Fruit fly (Drosophila melanogaster): ENCODE data around the gene ND-ACP.
A peak's percentile ranks its signal among the peaks of the same experiment; 100 is the strongest.

The ND-ACP gene

dm6 chr3L:1346956-1347587 lies 17.3 kb downstream of the ND-ACP start:
- TF ChIP-seq CG8478 (optimal IDR thresholded peaks at IDR 0.05) (no peak), CTCF (optimal IDR thresholded peaks at IDR 0.05) (no peak)

- TF ChIP-seq CG8478 (optimal IDR thresholded peaks at IDR 0.05) (no peak), CTCF (optimal IDR thresholded peaks at IDR 0.05) (no peak)
Observed at dm6 chr3L:1348248-1348647, 18.5 kb downstream of the ND-ACP start.

- TF ChIP-seq CG8478 (optimal IDR thresholded peaks at IDR 0.05): no peak
- no peak for TF ChIP-seq CTCF (optimal IDR thresholded peaks at IDR 0.05)
Observed at dm6 chr3L:1348935-1349334, 19.2 kb downstream of the ND-ACP start.

DNA sequence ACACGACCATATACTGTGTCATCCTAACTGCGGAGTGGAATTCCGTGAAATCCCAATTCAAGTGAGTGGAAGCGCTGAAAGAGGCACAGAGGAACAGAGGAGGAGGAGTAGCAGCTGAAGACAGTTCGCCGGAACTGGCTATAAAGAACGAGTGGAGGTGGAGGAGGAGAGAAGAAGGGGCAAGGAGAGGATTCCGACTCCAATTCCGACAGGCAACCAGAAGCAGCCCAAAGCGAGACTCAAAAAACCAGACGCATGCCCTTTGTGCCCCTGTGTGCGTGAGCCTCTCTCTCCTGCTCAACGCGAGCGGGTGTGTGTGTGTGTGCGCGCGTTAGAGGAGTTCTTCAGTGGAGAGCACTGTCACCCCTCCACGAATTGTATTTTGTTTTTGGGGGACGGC lies 19.6 kb downstream of the ND-ACP start:
- TF ChIP-seq CTCF (optimal IDR thresholded peaks at IDR 0.05): no peak
- no peak for TF ChIP-seq CG8478 (optimal IDR thresholded peaks at IDR 0.05)

dm6 chr3L:1349942-1350923 lies 20.5 kb downstream of the ND-ACP start:
- TF ChIP-seq CTCF (optimal IDR thresholded peaks at IDR 0.05) (peak in 1 of 2 experiments; percentile 18), CG8478 (optimal IDR thresholded peaks at IDR 0.05) (no peak)

- TF ChIP-seq CTCF (optimal IDR thresholded peaks at IDR 0.05) (no peak), CG8478 (optimal IDR thresholded peaks at IDR 0.05) (no peak)
Observed at dm6 chr3L:1350924-1351215, 21.1 kb downstream of the ND-ACP start, which contains the start of gene CG9166. CG9166 (plus strand) TSS chr3L:1351116.

dm6 chr3L:1352065-1352464 lies 22.3 kb downstream of the ND-ACP start:
- no peak for TF ChIP-seq CG8478 (optimal IDR thresholded peaks at IDR 0.05)
- peak; percentile 90 to 93 for TF ChIP-seq CTCF (optimal IDR thresholded peaks at IDR 0.05)

DNA sequence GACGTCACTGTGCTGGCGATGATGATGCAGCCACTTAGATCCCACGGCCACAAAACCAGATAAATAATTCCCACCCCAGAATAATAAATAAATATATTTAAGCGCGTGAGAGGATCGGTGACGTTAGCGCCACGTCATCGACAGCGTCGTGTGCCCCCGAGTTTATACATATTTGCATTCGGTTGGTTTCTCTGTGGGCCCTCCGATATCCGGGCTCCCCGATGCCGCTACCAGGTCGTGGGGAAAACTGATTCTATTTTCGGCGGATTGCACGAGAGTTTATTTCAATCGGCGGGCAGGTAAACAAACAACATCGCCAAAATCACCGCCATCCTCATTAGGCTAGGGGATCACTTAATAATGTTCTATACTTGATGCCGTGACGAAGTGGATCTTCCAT lies 24.5 kb downstream of the ND-ACP start:
- no peak for TF ChIP-seq CTCF (optimal IDR thresholded peaks at IDR 0.05)
- no peak for TF ChIP-seq CG8478 (optimal IDR thresholded peaks at IDR 0.05)

- no peak for TF ChIP-seq CG8478 (optimal IDR thresholded peaks at IDR 0.05)
- TF ChIP-seq CTCF (optimal IDR thresholded peaks at IDR 0.05): no peak
Observed at dm6 chr3L:1358338-1358737, 28.6 kb downstream of the ND-ACP start.

- TF ChIP-seq CTCF (optimal IDR thresholded peaks at IDR 0.05): no peak
- no peak for TF ChIP-seq CG8478 (optimal IDR thresholded peaks at IDR 0.05)
Observed at dm6 chr3L:1364368-1364767, 34.6 kb downstream of the ND-ACP start.

DNA sequence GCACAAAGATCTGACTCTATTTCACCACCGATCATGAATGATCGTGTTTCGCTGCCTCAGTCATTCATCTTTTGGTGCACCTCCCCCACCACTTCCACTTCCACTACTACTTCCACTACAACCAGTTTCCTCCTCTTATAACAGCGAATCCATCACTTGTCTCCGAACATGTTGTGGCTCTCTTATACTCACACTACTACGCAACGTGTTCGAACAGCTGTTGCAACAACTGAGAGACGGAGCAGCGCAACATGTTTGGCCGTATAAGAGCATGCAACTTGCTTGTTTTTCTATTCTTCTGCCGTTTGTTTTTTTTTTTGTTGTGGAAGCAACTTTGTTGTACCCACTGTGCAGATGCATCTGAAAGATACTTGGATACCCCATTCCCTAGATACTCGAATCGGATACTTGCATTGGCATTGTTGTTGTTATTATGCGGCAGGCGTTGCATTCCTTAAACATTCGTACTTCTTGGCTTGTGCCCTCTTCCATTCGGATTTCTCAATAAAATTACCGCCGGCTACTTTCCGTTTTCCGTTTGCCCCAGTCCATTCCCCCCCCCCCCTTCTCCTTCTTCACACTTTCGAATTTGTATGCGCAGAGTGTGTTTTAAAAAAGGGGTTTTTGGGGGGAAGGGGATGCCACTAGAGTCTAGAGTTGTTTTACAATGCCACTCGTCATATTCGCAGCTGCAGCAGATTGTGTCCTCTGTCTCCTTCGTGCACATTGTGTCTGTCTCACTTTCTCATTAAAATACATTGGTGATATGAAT lies 37.3 kb downstream of the ND-ACP start:
- no peak for TF ChIP-seq CTCF (optimal IDR thresholded peaks at IDR 0.05)
- no peak for TF ChIP-seq CG8478 (optimal IDR thresholded peaks at IDR 0.05)

DNA sequence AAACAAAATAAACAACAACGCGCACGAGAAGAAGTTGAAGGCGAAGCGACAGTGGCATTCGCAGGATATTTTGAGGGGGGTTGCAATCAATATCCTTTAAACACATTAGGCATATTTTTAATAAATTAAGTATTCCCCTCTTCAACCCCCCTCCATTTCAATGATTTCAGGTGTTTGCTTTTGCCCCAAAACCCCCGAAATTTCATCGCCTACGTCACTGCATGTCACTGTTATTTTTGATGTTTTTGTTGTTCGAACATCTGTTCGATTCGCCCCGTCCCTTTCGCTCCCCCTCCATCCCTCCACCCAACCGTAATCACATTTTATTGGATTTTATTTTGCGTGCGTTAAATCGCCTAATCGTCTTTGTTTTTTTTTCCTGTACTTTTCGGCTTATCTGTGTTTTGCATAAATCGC lies 38.5 kb downstream of the ND-ACP start:
- TF ChIP-seq CG8478 (optimal IDR thresholded peaks at IDR 0.05): no peak
- no peak for TF ChIP-seq CTCF (optimal IDR thresholded peaks at IDR 0.05)

dm6 chr3L:1370099-1370678 lies 40.4 kb downstream of the ND-ACP start, which contains the start of gene ru:
ru (plus strand) TSS chr3L:1370628.
- TF ChIP-seq CTCF (optimal IDR thresholded peaks at IDR 0.05): no peak
- no peak for TF ChIP-seq CG8478 (optimal IDR thresholded peaks at IDR 0.05)

DNA sequence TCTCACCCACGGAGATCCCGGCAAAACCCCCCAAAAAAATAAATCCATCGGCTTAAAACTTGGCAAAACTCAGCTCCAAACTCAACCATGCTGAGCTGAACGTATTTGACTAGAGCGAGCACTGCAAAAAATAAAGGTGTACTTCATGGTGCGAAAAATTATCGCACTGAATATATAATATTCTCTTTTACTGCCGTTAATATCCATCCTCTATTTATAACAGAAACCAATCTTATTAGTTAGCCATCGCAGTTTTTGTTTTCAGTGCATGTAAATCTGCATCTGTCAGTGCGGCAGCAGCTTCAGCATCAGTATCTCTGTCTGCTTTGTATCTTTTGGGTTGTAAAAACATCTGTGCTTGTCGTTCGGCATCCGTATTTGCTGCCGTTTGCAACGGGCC lies 41.2 kb downstream of the ND-ACP start:
- TF ChIP-seq CTCF (optimal IDR thresholded peaks at IDR 0.05) (no peak), CG8478 (optimal IDR thresholded peaks at IDR 0.05) (no peak)
